Worm (Caenorhabditis elegans): Measurements from ENCODE around the gene nhr-43.

ce11 chrIV:11858142-11858541, 41.2 kb upstream of the nhr-43 start, which contains the start of gene let-92:
- TF ChIP-seq lin-15B (tag; optimal IDR thresholded peaks at IDR 0.05) (no peak), nhr-11 (tag; optimal IDR thresholded peaks at IDR 0.05) (no peak), nhr-77 (tag; optimal IDR thresholded peaks at IDR 0.05) (no peak)

Measured in whole organism, L4 larva.